Fruit fly (Drosophila melanogaster): ENCODE measurements around the gene Cpr78Cc.

DNA sequence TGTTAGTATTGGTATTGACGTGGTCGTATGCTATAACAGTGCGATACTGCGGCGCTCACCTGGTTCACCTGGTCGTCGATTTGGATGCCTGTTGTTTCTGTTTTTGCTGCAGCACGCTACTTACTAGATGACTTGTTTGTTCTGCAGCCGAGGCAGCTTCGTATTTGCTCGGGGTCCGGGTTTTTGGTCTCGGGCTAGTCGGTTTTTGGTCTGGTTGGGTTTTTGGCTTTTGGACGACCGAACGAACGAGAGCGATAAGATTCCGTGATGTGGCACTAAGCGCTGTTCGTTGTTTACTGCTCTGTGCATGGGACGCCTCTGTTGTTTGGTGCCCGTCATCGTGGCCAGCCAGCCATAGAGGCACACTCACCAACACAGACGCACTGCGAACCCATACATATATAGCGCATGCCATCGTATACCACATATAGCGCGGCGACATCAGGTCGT, 48.6 kb downstream of the Cpr78Cc start, which contains the start of gene ebd2:
- TF ChIP-seq EcR (GFP tag; optimal IDR thresholded peaks at IDR 0.05), result no peak
- no peak for TF ChIP-seq Dll (optimal IDR thresholded peaks at IDR 0.05)
- TF ChIP-seq pan (optimal IDR thresholded peaks at IDR 0.05), result no peak
- no peak for TF ChIP-seq CG8478 (optimal IDR thresholded peaks at IDR 0.05)
- TF ChIP-seq usp (GFP tag; optimal IDR thresholded peaks at IDR 0.05), result no peak

Measured in whole organism.